Fruit fly (Drosophila melanogaster): ENCODE data around the gene ifc.

Gene ifc

DNA sequence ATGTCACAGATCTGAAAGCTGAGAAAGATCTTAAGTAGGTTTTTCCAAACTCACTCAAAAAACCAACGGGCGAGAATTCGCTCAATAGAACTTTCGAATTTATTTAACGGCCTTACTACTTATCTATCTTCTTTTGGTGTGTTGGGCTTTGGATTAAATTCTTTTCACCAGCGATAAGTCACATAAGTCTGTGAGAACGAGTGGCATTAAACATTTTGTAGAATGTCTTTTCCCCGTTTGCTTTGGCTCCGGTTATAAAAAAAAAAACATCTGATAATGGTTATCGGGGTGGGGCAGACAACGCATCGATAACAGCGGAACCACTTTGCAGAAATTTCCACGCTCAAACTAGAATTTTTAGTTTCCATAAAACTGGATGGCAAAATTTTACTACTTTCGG lies 10.5 kb upstream of the ifc start (continued):
- TF ChIP-seq Meics (GFP tag; optimal IDR thresholded peaks at IDR 0.05) = no peak
- no peak for TF ChIP-seq CG9727 (GFP tag; optimal IDR thresholded peaks at IDR 0.05)
- no peak for TF ChIP-seq CrebB (tag; optimal IDR thresholded peaks at IDR 0.05)
- TF ChIP-seq chm (GFP tag; IDR thresholded peaks at IDR 0.05) = no peak
- TF ChIP-seq CG10959 (GFP tag; IDR thresholded peaks at IDR 0.05) = no peak
- no peak for TF ChIP-seq ap (GFP tag; IDR thresholded peaks at IDR 0.05)
- TF ChIP-seq her (GFP tag; optimal IDR thresholded peaks at IDR 0.05) = no peak

DNA sequence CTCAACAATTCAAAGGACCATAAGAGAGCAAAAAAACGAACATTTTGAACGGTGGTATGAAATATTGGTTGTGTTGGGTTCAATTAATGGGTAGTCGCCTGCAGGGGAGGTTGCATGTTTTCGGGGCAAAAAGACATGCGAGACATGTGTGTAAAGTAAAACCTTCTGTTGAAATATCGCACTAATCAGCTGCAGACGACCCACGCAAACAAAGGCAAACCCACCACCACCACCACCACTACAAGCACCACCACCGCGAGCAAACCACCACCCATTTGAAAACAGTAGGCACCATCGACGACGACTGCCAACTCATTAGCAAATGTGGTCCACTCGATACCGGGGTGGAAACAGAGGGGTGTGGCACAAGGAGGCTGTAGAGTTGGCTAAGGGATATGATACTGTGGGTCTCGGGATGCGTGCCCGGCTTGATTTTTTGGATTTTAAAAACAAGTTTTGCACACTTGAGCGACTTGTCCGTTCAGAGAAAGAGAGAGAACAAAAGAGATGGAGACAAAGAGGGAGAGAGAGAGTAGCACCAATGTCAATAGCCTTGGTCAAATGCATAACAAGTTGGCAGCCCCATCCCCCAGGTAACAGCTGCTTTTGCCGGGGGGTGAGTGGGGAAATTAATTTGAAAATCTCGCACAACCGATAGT lies 8.9 kb upstream of the ifc start:
- TF ChIP-seq YL-1 (GFP tag; optimal IDR thresholded peaks at IDR 0.05) (peak; percentile 10), kni (GFP tag; optimal IDR thresholded peaks at IDR 0.05) (peak; percentile 91), Fer1 (GFP tag; optimal IDR thresholded peaks at IDR 0.05) (peak; percentile 48), ewg (GFP tag; optimal IDR thresholded peaks at IDR 0.05) (peak; percentile 37), wek (GFP tag; optimal IDR thresholded peaks at IDR 0.05) (peak; percentile 15), nmo (GFP tag; optimal IDR thresholded peaks at IDR 0.05) (no peak), CG14441 (GFP tag; IDR thresholded peaks at IDR 0.05) (no peak), CG3838 (GFP tag; optimal IDR thresholded peaks at IDR 0.05) (no peak), Dp (GFP tag; optimal IDR thresholded peaks at IDR 0.05) (no peak), CG12071 (GFP tag; optimal IDR thresholded peaks at IDR 0.05) (peak; percentile 8), Dek (tag; optimal IDR thresholded peaks at IDR 0.05) (peak; percentile 1), CG1832 (GFP tag; optimal IDR thresholded peaks at IDR 0.05) (peak; percentile 46), Trl (optimal IDR thresholded peaks at IDR 0.05) (peak in 1 of 2 experiments; percentile 64), Trl (GFP tag; optimal IDR thresholded peaks at IDR 0.05) (peak; percentile 16), CG17829 (tag; optimal IDR thresholded peaks at IDR 0.05) (no peak), CG6654 (GFP tag; optimal IDR thresholded peaks at IDR 0.05) (no peak), D (optimal IDR thresholded peaks at IDR 0.05) (no peak), D (GFP tag; optimal IDR thresholded peaks at IDR 0.05) (peak; percentile 37), CG34224 (GFP tag; IDR thresholded peaks at IDR 0.05; ENCODE audit: partially characterized antibody) (no peak), NC2β (GFP tag; optimal IDR thresholded peaks at IDR 0.05) (peak; percentile 1), Hey (tag; optimal IDR thresholded peaks at IDR 0.05) (peak; percentile 51), trem (tag; optimal IDR thresholded peaks at IDR 0.05) (peak; percentile 98), pros (GFP tag; optimal IDR thresholded peaks at IDR 0.05) (peak; percentile 97), CG3065 (GFP tag; optimal IDR thresholded peaks at IDR 0.05) (peak; percentile 20), scrt (GFP tag; optimal IDR thresholded peaks at IDR 0.05) (peak; percentile 1), CG3281 (GFP tag; optimal IDR thresholded peaks at IDR 0.05) (peak; percentile 20), kay (GFP tag; optimal IDR thresholded peaks at IDR 0.05) (peak; percentile 48), Dip2 (GFP tag; IDR thresholded peaks at IDR 0.05) (no peak), CG11093 (GFP tag; IDR thresholded peaks at IDR 0.05) (no peak), CG18599 (GFP tag; optimal IDR thresholded peaks at IDR 0.05) (peak; percentile 46), CG2120 (GFP tag; optimal IDR thresholded peaks at IDR 0.05) (peak; percentile 4), CG31365 (tag; optimal IDR thresholded peaks at IDR 0.05) (no peak), CG10274 (GFP tag; optimal IDR thresholded peaks at IDR 0.05) (peak; percentile 11), pzg (GFP tag; optimal IDR thresholded peaks at IDR 0.05) (peak; percentile 15), Dfd (GFP tag; optimal IDR thresholded peaks at IDR 0.05) (no peak), Med (GFP tag) (peak; percentile 86), lab (GFP tag; optimal IDR thresholded peaks at IDR 0.05) (peak; percentile 58), CG12769 (tag; optimal IDR thresholded peaks at IDR 0.05) (peak; percentile 34), CG10147 (GFP tag; optimal IDR thresholded peaks at IDR 0.05) (peak; percentile 33), BEAF-32 (GFP tag; optimal IDR thresholded peaks at IDR 0.05) (peak; percentile 48), lilli (GFP tag; optimal IDR thresholded peaks at IDR 0.05) (peak; percentile 7), ato (GFP tag; IDR thresholded peaks at IDR 0.05; ENCODE audit: partially characterized antibody) (no peak)

Measured in whole organism, embryonic.